Worm (Caenorhabditis elegans) whole organism, mixed stage, embryonic: ENCODE results near the gene abcf-3.

Experiments used
- M03D4.4 ChIP-seq: sonication (generic microtip); optimal IDR thresholded peaks from 2 replicates; lab custom pipeline; 2017; ENCODE audit warnings: mild to moderate bottlenecking, missing genetic modification characterization, missing compliant biosample characterization
- blmp-1 ChIP-seq: fragments of 150-350 bp; optimal IDR thresholded peaks from 2 replicates; lab custom pipeline; 2014; ENCODE audit warnings: missing biosample characterization, missing genetic modification characterization
- ceh-43 ChIP-seq: fragments of 200-800 bp; sonication (Bioruptor generic); optimal IDR thresholded peaks from 2 replicates; lab custom pipeline; 2018; ENCODE audit warnings: mild to moderate bottlenecking, missing genetic modification characterization, moderate library complexity, missing compliant biosample characterization
- ces-1 ChIP-seq: fragments of 150-350 bp; optimal IDR thresholded peaks from 2 replicates; lab custom pipeline; 2014; ENCODE audit warnings: missing biosample characterization, missing genetic modification reagents, missing genetic modification characterization
- elt-3 ChIP-seq: fragments of 150-350 bp; optimal IDR thresholded peaks from 2 replicates; lab custom pipeline; 2014; ENCODE audit warnings: missing biosample characterization, missing genetic modification characterization
- flh-1 ChIP-seq: fragments of 200-800 bp; sonication (Bioruptor generic); optimal IDR thresholded peaks from 2 replicates; lab custom pipeline; 2018; ENCODE audit warnings: mild to moderate bottlenecking, missing genetic modification characterization, moderate library complexity, missing compliant biosample characterization
- lsy-2 ChIP-seq: fragments of 150-350 bp; optimal IDR thresholded peaks from 2 replicates; lab custom pipeline; 2014; ENCODE audit warnings: missing biosample characterization, missing genetic modification characterization
- nhr-237 ChIP-seq: fragments of 150-350 bp; optimal IDR thresholded peaks from 2 replicates; lab custom pipeline; 2014; ENCODE audit warnings: missing biosample characterization, missing genetic modification characterization
- nhr-76 ChIP-seq: sonication (generic microtip); optimal IDR thresholded peaks from 2 replicates; lab custom pipeline; 2017; ENCODE audit warnings: missing biosample characterization, missing genetic modification characterization
- sptf-1 ChIP-seq: sonication (generic microtip); optimal IDR thresholded peaks from 2 replicates; lab custom pipeline; 2017; ENCODE audit warnings: mild to moderate bottlenecking, missing genetic modification characterization, moderate library complexity, missing compliant biosample characterization
- unc-39 ChIP-seq: fragments of 150-350 bp; optimal IDR thresholded peaks from 2 replicates; lab custom pipeline; 2014; ENCODE audit warnings: missing biosample characterization, missing genetic modification characterization
- unc-62 ChIP-seq: fragments of 150-350 bp; optimal IDR thresholded peaks from 2 replicates; lab custom pipeline; 2014; ENCODE audit warnings: missing biosample characterization, missing genetic modification reagents, missing genetic modification characterization
- ztf-11 ChIP-seq: fragments of 150-350 bp; optimal IDR thresholded peaks from 2 replicates; lab custom pipeline; 2014; ENCODE audit warnings: missing biosample characterization, missing genetic modification characterization

ce11 chrIII:6147903-6148302 lies 25.3 kb upstream of the abcf-3 start, which contains the start of gene Y42G9A.2:
- TF ChIP-seq M03D4.4 (tag; lab: Kevin White, UChicago), result no peak
- TF ChIP-seq ceh-43, result no peak
- TF ChIP-seq unc-62 (GFP tag; lab: Kevin White, UChicago), result no peak
- no peak for TF ChIP-seq unc-39 (tag; lab: Kevin White, UChicago)
- no peak for TF ChIP-seq lsy-2 (tag; lab: Kevin White, UChicago)
- no peak for TF ChIP-seq sptf-1 (tag; lab: Kevin White, UChicago)
- no peak for TF ChIP-seq elt-3
- no peak for TF ChIP-seq nhr-237 (tag; lab: Kevin White, UChicago)
- TF ChIP-seq blmp-1, result no peak
- TF ChIP-seq ztf-11 (tag; lab: Kevin White, UChicago), result no peak
- TF ChIP-seq nhr-76 (tag; lab: Kevin White, UChicago), result no peak
- TF ChIP-seq ces-1 (GFP tag; lab: Kevin White, UChicago), result no peak
- TF ChIP-seq flh-1 (GFP tag; lab: Kevin White, UChicago), result no peak
